Worm (Caenorhabditis elegans): ENCODE measurements around the gene F49E12.7.

Gene F49E12.7

ce11 chrII:8428947-8429919, 33.3 kb upstream of the F49E12.7 start (continued):
- TF ChIP-seq aha-1 (tag) (peak; percentile 76), daf-12 (tag; optimal IDR thresholded peaks at IDR 0.05) (no peak), zip-11 (GFP tag; IDR thresholded peaks at IDR 0.05) (no peak), D1046.2 (GFP tag; IDR thresholded peaks at IDR 0.05) (no peak), lin-13 (GFP tag; optimal IDR thresholded peaks at IDR 0.05) (no peak), zag-1 (tag; optimal IDR thresholded peaks at IDR 0.05) (no peak), hlh-30 (tag; optimal IDR thresholded peaks at IDR 0.05; ENCODE audit: insufficient read depth) (no peak), unc-130 (GFP tag; optimal IDR thresholded peaks at IDR 0.05) (peak; percentile 14), ceh-32 (tag; optimal IDR thresholded peaks at IDR 0.05; ENCODE audit: poor library complexity) (no peak), lsy-2 (tag; optimal IDR thresholded peaks at IDR 0.05) (peak in 1 of 2 experiments; percentile 43), unc-39 (tag; optimal IDR thresholded peaks at IDR 0.05) (no peak)

- TF ChIP-seq mxl-2 (GFP tag; conservative IDR thresholded peaks at IDR 0.05) (no peak), gei-8 (GFP tag; optimal IDR thresholded peaks at IDR 0.05) (no peak), snpc-4 (tag; optimal IDR thresholded peaks at IDR 0.05) (no peak), F37D6.2 (tag; optimal IDR thresholded peaks at IDR 0.05) (no peak), nhr-25 (tag; optimal IDR thresholded peaks at IDR 0.05; ENCODE audit: borderline replicate concordance, insufficient read depth) (no peak), ces-1 (GFP tag; optimal IDR thresholded peaks at IDR 0.05) (no peak), pqm-1 (tag; optimal IDR thresholded peaks at IDR 0.05) (no peak), lin-29 (GFP tag; IDR thresholded peaks at IDR 0.05) (no peak), ztf-11 (tag; optimal IDR thresholded peaks at IDR 0.05) (no peak), ceh-62 (tag; optimal IDR thresholded peaks at IDR 0.05) (no peak), hmg-1.1 (GFP tag; IDR thresholded peaks at IDR 0.05) (no peak), unc-62 (GFP tag; optimal IDR thresholded peaks at IDR 0.05 in 1 of 2) (no peak), unc-62 (tag; optimal IDR thresholded peaks at IDR 0.05) (no peak), tag-97 (GFP tag; IDR thresholded peaks at IDR 0.05) (no peak), F44E2.7 (GFP tag; IDR thresholded peaks at IDR 0.05) (no peak), pha-4 (GFP tag; IDR thresholded peaks at IDR 0.05) (no peak), pha-4 (tag; optimal IDR thresholded peaks at IDR 0.05) (no peak), daf-12 (tag; optimal IDR thresholded peaks at IDR 0.05) (no peak), snpc-1.2 (GFP tag; IDR thresholded peaks at IDR 0.05) (no peak), arid-1 (GFP tag; conservative IDR thresholded peaks at IDR 0.05) (no peak), duxl-1 (tag; optimal IDR thresholded peaks at IDR 0.05; ENCODE audit: poor library complexity) (no peak)
Measured at ce11 chrII:8428758-8428946, 32.7 kb upstream of the F49E12.7 start, which contains the start of gene F14E5.2. TSS of gene F14E5.2 (minus strand) at chrII:8428858.

- TF ChIP-seq ztf-11 (tag; optimal IDR thresholded peaks at IDR 0.05) = no peak
- TF ChIP-seq nhr-111 (GFP tag; optimal IDR thresholded peaks at IDR 0.05) = no peak
- peak; percentile 39 for TF ChIP-seq mep-1 (tag; optimal IDR thresholded peaks at IDR 0.05)
- TF ChIP-seq daf-19 (GFP tag; conservative IDR thresholded peaks at IDR 0.05) = no peak
- no peak for TF ChIP-seq nhr-77 (tag; optimal IDR thresholded peaks at IDR 0.05)
- no peak for TF ChIP-seq spr-1 (tag; optimal IDR thresholded peaks at IDR 0.05)
- peak; percentile 82 for TF ChIP-seq ztf-7 (tag; optimal IDR thresholded peaks at IDR 0.05)
- no peak for TF ChIP-seq ceh-82 (tag; optimal IDR thresholded peaks at IDR 0.05)
Measured at ce11 chrII:8420775-8421388, 24.9 kb upstream of the F49E12.7 start.
